Worm (Caenorhabditis elegans) whole organism, mixed stage, embryonic: ENCODE results near the gene mab-3.

Experiments
- flh-1 ChIP-seq: fragments of 200-800 bp; sonication (Bioruptor generic); optimal IDR thresholded peaks from 2 replicates; lab custom pipeline; 2018; ENCODE audit warnings: mild to moderate bottlenecking, missing genetic modification characterization, moderate library complexity, missing compliant biosample characterization
- hlh-1 ChIP-seq: fragments of 150-350 bp; optimal IDR thresholded peaks from 2 replicates; lab custom pipeline; 2014; ENCODE audit warnings: missing biosample characterization, missing genetic modification reagents, missing genetic modification characterization
- lin-13 ChIP-seq: fragments of 150-350 bp; optimal IDR thresholded peaks from 2 replicates; lab custom pipeline; 2014; ENCODE audit warnings: missing biosample characterization, missing genetic modification characterization
- lsy-2 ChIP-seq: fragments of 150-350 bp; optimal IDR thresholded peaks from 2 replicates; lab custom pipeline; 2014; ENCODE audit warnings: missing biosample characterization, missing genetic modification characterization
- mep-1 ChIP-seq: fragments of 150-350 bp; optimal IDR thresholded peaks from 2 replicates; lab custom pipeline; 2017; ENCODE audit warnings: missing biosample characterization, missing genetic modification reagents, missing genetic modification characterization, inconsistent platforms
- nhr-237 ChIP-seq: fragments of 150-350 bp; optimal IDR thresholded peaks from 2 replicates; lab custom pipeline; 2014; ENCODE audit warnings: missing biosample characterization, missing genetic modification characterization
- nhr-76 ChIP-seq: sonication (generic microtip); optimal IDR thresholded peaks from 2 replicates; lab custom pipeline; 2017; ENCODE audit warnings: missing biosample characterization, missing genetic modification characterization
- snpc-4 ChIP-seq: fragments of 150-350 bp; optimal IDR thresholded peaks from 2 replicates; lab custom pipeline; 2014; ENCODE audit warnings: missing biosample characterization, missing genetic modification characterization
- ztf-11 ChIP-seq: fragments of 150-350 bp; optimal IDR thresholded peaks from 2 replicates; lab custom pipeline; 2014; ENCODE audit warnings: missing biosample characterization, missing genetic modification characterization

- TF ChIP-seq nhr-76 (tag; lab: Kevin White, UChicago) (no peak), ztf-11 (no peak), lsy-2 (tag; lab: Kevin White, UChicago) (no peak), lin-13 (no peak), nhr-237 (tag; lab: Kevin White, UChicago) (no peak), hlh-1 (tag; lab: Kevin White, UChicago) (no peak), mep-1 (tag; lab: Kevin White, UChicago) (no peak), snpc-4 (tag; lab: Kevin White, UChicago) (no peak), flh-1 (no peak)
These were observed 23.5 kb downstream of the mab-3 start for ce11 chrII:9755425-9755824.
